Worm (Caenorhabditis elegans) whole organism, early embryonic: ENCODE measurements around the gene ace-1.

Experiments used
- B0310.2 ChIP-seq: sonication (generic microtip); optimal IDR thresholded peaks from 2 replicates; lab custom pipeline; 2016; ENCODE audit warnings: mild to moderate bottlenecking, missing genetic modification characterization, missing compliant biosample characterization
- aly-1 ChIP-seq: sonication (generic microtip); optimal IDR thresholded peaks from 2 replicates; lab custom pipeline; 2016; ENCODE audit warnings: missing genetic modification characterization, missing compliant biosample characterization
- ama-1 ChIP-seq: fragments of 150-350 bp; optimal IDR thresholded peaks from 2 replicates; lab custom pipeline; 2014
- hmbx-1 ChIP-seq: sonication (generic microtip); optimal IDR thresholded peaks from 2 replicates; lab custom pipeline; 2016; ENCODE audit warnings: mild to moderate bottlenecking, missing genetic modification characterization, missing compliant biosample characterization
- hmg-4 ChIP-seq: fragments of 200-800 bp; sonication (Bioruptor generic); optimal IDR thresholded peaks from 2 replicates; lab custom pipeline; 2018; ENCODE audit warnings: mild to moderate bottlenecking, missing genetic modification characterization, missing compliant biosample characterization
- hnd-1 ChIP-seq: sonication (generic microtip); optimal IDR thresholded peaks from 2 replicates; lab custom pipeline; 2016; ENCODE audit warnings: missing genetic modification characterization, missing compliant biosample characterization
- pes-1 ChIP-seq: fragments of 200-800 bp; sonication (Bioruptor generic); IDR thresholded peaks from 2 replicates; pipeline ENCODE4 v1.3.6; 2022; ENCODE audit warnings: missing genetic modification reagents, missing genetic modification characterization, missing compliant biosample characterization
- scrt-1 ChIP-seq: fragments of 200-800 bp; sonication (Bioruptor generic); IDR thresholded peaks from 2 replicates; pipeline ENCODE4 v1.3.6; 2022; ENCODE audit warnings: missing genetic modification characterization, missing compliant biosample characterization
- tbx-37 ChIP-seq: fragments of 200-800 bp; sonication (Bioruptor generic); conservative IDR thresholded peaks from 2 replicates; pipeline ENCODE4 v1.3.6; 2022; ENCODE audit warnings: missing genetic modification reagents, missing genetic modification characterization, missing compliant biosample characterization

DNA sequence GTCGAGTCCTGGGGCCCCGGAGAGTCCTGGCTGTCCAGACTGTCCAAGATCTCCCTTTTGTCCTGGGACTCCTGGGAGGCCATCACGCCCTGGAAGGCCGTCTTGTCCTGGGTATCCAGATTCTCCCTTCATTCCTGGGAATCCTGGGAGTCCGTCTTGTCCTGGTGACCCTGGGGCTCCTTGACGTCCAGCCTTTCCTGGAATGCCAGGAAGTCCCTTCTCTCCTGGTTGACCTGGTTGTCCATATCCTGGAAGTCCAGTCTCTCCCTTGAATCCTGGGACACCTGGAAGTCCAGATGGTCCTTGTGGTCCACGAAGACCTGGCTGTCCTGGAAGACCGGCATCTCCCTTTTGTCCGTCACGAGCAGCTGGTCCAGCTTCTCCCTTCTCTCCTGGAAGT lies 16.0 kb downstream of the ace-1 start:
- TF ChIP-seq tbx-37, result no peak
- TF ChIP-seq B0310.2, result no peak
- TF ChIP-seq hmbx-1 (tag; lab: Kevin White, UChicago), result no peak
- TF ChIP-seq ama-1 (lab: Kevin White, UChicago), result no peak
- TF ChIP-seq hnd-1, result no peak
- no peak for TF ChIP-seq aly-1 (tag; lab: Kevin White, UChicago)
- no peak for TF ChIP-seq pes-1
- TF ChIP-seq hmg-4 (GFP tag; lab: Kevin White, UChicago), result no peak
- no peak for TF ChIP-seq scrt-1 (GFP tag; lab: Robert Waterston, UW)
